Worm (Caenorhabditis elegans): ENCODE data around the gene abhd-3.2.

DNA sequence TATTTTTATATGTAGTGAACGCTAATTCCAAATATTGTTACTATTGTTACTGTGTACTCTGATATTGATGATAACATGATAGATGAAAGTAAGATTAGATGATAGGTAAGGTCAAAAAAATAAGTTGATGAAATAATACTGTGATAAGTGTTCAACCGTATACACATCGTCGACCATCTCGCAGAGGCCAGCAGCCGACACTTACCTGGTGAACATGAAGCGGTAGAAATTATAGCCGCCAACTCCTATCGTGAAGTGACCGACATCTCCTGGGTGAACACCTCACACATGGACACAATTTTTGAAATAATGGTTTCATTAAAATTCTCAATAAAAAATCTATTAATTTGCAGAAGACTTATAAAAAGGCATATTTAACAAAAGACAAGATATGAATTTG lies 49.6 kb upstream of the abhd-3.2 start:
- TF ChIP-seq him-1 (tag; optimal IDR thresholded peaks at IDR 0.05), result no peak
- TF ChIP-seq dao-5 (tag; optimal IDR thresholded peaks at IDR 0.05), result no peak

Data from whole organism, L4/young adult.